Worm (Caenorhabditis elegans) whole organism, L1 larva: ENCODE data around the gene C25F9.6.
"Not testable (repeated sequence)": the region's sequence is repeated elsewhere in the genome, so short reads cannot be mapped to it uniquely, and the experiment has no call there.

Source experiments
- C16A3.4 ChIP-seq: fragments of 150-350 bp; optimal IDR thresholded peaks from 2 replicates; lab custom pipeline; 2014; ENCODE audit warnings: missing biosample characterization, missing genetic modification characterization
- C34B4.2 ChIP-seq: sonication (generic microtip); optimal IDR thresholded peaks from 2 replicates; lab custom pipeline; 2017; ENCODE audit warnings: mild to moderate bottlenecking, missing genetic modification characterization, missing compliant biosample characterization
- F16B12.6 ChIP-seq: fragments of 150-350 bp; optimal IDR thresholded peaks from 2 replicates; lab custom pipeline; 2014; ENCODE audit warnings: missing biosample characterization, missing genetic modification characterization
- Y116A8C.19 ChIP-seq: sonication (generic microtip); optimal IDR thresholded peaks from 2 replicates; lab custom pipeline; 2016; ENCODE audit warnings: missing compliant biosample characterization, missing genetic modification characterization, borderline replicate concordance
- ceh-82 ChIP-seq, 3 experiments: fragments of 150-350 bp in 1 of 3; sonication (generic microtip) in 2 of 3; optimal IDR thresholded peaks; 2 replicates each; lab custom pipeline; 2014 to 2017; ENCODE audit warnings: missing biosample characterization in 3 of 3, missing genetic modification characterization in 3 of 3
- ceh-90 ChIP-seq: sonication (generic microtip); optimal IDR thresholded peaks from 2 replicates; lab custom pipeline; 2016; ENCODE audit warnings: missing genetic modification characterization, missing compliant biosample characterization
- dsc-1 ChIP-seq: sonication (generic microtip); optimal IDR thresholded peaks from 2 replicates; lab custom pipeline; 2016; ENCODE audit warnings: mild to moderate bottlenecking, missing genetic modification characterization, missing compliant biosample characterization
- efl-1 ChIP-seq, 4 experiments: fragments of 150-350 bp; optimal IDR thresholded peaks in 3 of 4; peaks in 1 of 4; 1 replicate in 1 of 4; 2 replicates in 3 of 4; lab custom pipeline; 2014; ENCODE audit warnings: missing biosample characterization in 2 of 4, missing genetic modification characterization in 2 of 4, missing genetic modification reagents in 2 of 4
- efl-3 ChIP-seq: fragments of 200-800 bp; sonication (Bioruptor generic); optimal IDR thresholded peaks from 2 replicates; lab custom pipeline; 2018; ENCODE audit warnings: mild to moderate bottlenecking, missing genetic modification characterization, missing compliant biosample characterization
- elt-2 ChIP-seq: sonication (generic microtip); optimal IDR thresholded peaks from 2 replicates; lab custom pipeline; 2016; ENCODE audit warnings: missing genetic modification characterization, mild to moderate bottlenecking, inconsistent platforms, missing compliant biosample characterization, missing genetic modification reagents
- fkh-10 ChIP-seq: sonication (generic microtip); optimal IDR thresholded peaks from 2 replicates; lab custom pipeline; 2017; ENCODE audit warnings: missing biosample characterization, missing genetic modification reagents, missing genetic modification characterization
- fkh-8 ChIP-seq: sonication (generic microtip); optimal IDR thresholded peaks from 2 replicates; lab custom pipeline; 2016; ENCODE audit warnings: mild to moderate bottlenecking, missing genetic modification characterization, missing compliant biosample characterization
- irx-1 ChIP-seq: sonication (generic microtip); optimal IDR thresholded peaks from 2 replicates; lab custom pipeline; 2016; ENCODE audit warnings: missing genetic modification characterization, missing compliant biosample characterization
- isw-1 ChIP-seq: fragments of 200-800 bp; sonication (Bioruptor generic); IDR thresholded peaks from 2 replicates; pipeline ENCODE4 v1.3.6; 2022; ENCODE audit warnings: missing genetic modification characterization, missing compliant biosample characterization
- lin-15B ChIP-seq: fragments of 150-350 bp; sonication (generic microtip); optimal IDR thresholded peaks from 3 replicates; lab custom pipeline; 2014; ENCODE audit warnings: missing biosample characterization, missing genetic modification characterization
- lin-35 ChIP-seq, 2 experiments: fragments of 150-350 bp; optimal IDR thresholded peaks; 2 replicates each; lab custom pipeline; 2014; ENCODE audit warnings: missing biosample characterization in 2 of 2, missing genetic modification characterization in 2 of 2, missing genetic modification reagents in 2 of 2
- lin-39 ChIP-seq: fragments of 150-350 bp; optimal IDR thresholded peaks from 2 replicates; lab custom pipeline; 2014; ENCODE audit warnings: missing biosample characterization, missing genetic modification reagents, missing genetic modification characterization
- nhr-19 ChIP-seq: fragments of 200-800 bp; sonication (Bioruptor generic); conservative IDR thresholded peaks from 2 replicates; pipeline ENCODE4 v1.3.6; 2022; ENCODE audit warnings: missing genetic modification characterization, missing compliant biosample characterization
- nhr-28 ChIP-seq: fragments of 150-350 bp; optimal IDR thresholded peaks from 2 replicates; lab custom pipeline; 2014; ENCODE audit warnings: missing biosample characterization, missing genetic modification characterization
- nhr-47 ChIP-seq: sonication (generic microtip); optimal IDR thresholded peaks from 2 replicates; lab custom pipeline; 2016; ENCODE audit warnings: mild to moderate bottlenecking, missing genetic modification characterization, moderate library complexity, missing compliant biosample characterization
- nhr-77 ChIP-seq: fragments of 150-350 bp; optimal IDR thresholded peaks from 2 replicates; lab custom pipeline; 2014; ENCODE audit warnings: missing biosample characterization, missing genetic modification characterization
- nhr-85 ChIP-seq: sonication (generic microtip); peaks from one replicate; lab custom pipeline; 2016; ENCODE audit warnings: missing genetic modification characterization, inconsistent platforms, missing compliant biosample characterization
- pag-3 ChIP-seq: sonication (generic microtip); optimal IDR thresholded peaks from 2 replicates; lab custom pipeline; 2017; ENCODE audit warnings: missing genetic modification characterization, mild to moderate bottlenecking, missing compliant biosample characterization, antibody characterized with exemption, borderline replicate concordance; ENCODE audit not compliant: insufficient read depth
- pax-3 ChIP-seq: fragments of 200-800 bp; sonication (Bioruptor generic); optimal IDR thresholded peaks from 2 replicates; lab custom pipeline; 2018; ENCODE audit warnings: mild to moderate bottlenecking, missing genetic modification characterization, moderate library complexity, missing compliant biosample characterization
- pqm-1 ChIP-seq: sonication (generic microtip); optimal IDR thresholded peaks from 3 replicates; lab custom pipeline; 2017; ENCODE audit warnings: missing biosample characterization, missing genetic modification characterization
- sptf-1 ChIP-seq: fragments of 150-350 bp; optimal IDR thresholded peaks from 2 replicates; lab custom pipeline; 2014; ENCODE audit warnings: missing biosample characterization, missing genetic modification characterization
- tbx-2 ChIP-seq: sonication (generic microtip); optimal IDR thresholded peaks from 2 replicates; lab custom pipeline; 2016; ENCODE audit warnings: missing genetic modification characterization, missing compliant biosample characterization
- unc-130 ChIP-seq: fragments of 150-350 bp; optimal IDR thresholded peaks from 2 replicates; lab custom pipeline; 2017; ENCODE audit warnings: missing biosample characterization, missing genetic modification characterization, inconsistent platforms
- unc-98 ChIP-seq: fragments of 200-800 bp; sonication (Bioruptor generic); IDR thresholded peaks from 2 replicates; pipeline ENCODE4 v1.3.6; 2022; ENCODE audit warnings: missing genetic modification characterization, missing compliant biosample characterization
- zag-1 ChIP-seq: fragments of 150-350 bp; optimal IDR thresholded peaks from 2 replicates; lab custom pipeline; 2014; ENCODE audit warnings: missing biosample characterization, missing genetic modification characterization
- zip-4 ChIP-seq: fragments of 200-800 bp; sonication (Bioruptor generic); optimal IDR thresholded peaks from 2 replicates; lab custom pipeline; 2018; ENCODE audit warnings: mild to moderate bottlenecking, missing genetic modification characterization, moderate library complexity, missing compliant biosample characterization
- ztf-11 ChIP-seq, 2 experiments: sonication (generic microtip); optimal IDR thresholded peaks; 2 replicates each; lab custom pipeline; 2016 to 2017; ENCODE audit warnings: missing genetic modification characterization in 2 of 2, missing biosample characterization in 1 of 2, missing compliant biosample characterization in 1 of 2
- ztf-4 ChIP-seq: fragments of 150-350 bp; optimal IDR thresholded peaks from 2 replicates; lab custom pipeline; 2014; ENCODE audit warnings: missing biosample characterization, missing genetic modification characterization

Gene C25F9.6

DNA sequence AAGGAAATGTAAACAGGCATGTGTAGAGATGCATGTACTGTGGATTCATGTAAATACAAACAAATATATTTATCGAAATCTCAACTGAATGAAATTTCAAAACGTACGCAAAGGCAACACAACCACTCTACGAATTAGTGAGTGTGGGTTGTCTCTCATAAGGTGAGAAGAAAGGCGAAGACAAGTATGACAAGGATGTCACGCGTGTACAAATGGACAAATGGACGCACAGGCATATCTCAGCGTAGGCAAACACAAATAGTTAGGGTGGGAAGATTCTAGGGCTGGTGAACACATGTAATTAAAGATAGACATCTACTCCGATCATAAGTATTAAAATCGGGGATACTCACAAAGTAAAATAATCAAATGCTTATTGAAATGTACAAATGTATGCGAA, 23.0 kb upstream of the C25F9.6 start (continued):
- no peak for TF ChIP-seq sptf-1
- no peak for TF ChIP-seq zag-1 (tag; lab: Kevin White, UChicago)

DNA sequence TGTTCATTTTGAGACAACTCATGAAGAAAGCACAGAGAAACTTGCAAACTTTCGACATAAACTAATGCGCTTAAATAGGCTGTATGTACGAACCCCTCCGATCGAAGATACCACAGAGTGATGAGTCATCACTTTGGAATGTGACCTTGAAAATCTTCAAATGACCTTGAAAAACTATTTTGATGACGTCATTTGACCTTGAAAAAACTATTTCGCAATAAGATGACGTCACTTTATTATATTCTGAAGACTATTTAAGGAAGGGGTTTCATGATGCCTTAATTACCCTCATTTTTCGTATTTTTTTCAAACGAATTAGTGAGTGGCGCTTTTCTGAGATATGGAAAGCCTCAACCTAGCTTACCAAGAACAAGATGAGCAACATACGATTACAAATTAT, 16.0 kb upstream of the C25F9.6 start, which contains the start of gene C25F9.2:
C25F9.2 (plus strand) TSS at position 341 of the 400 bp plus-strand sequence.
- TF ChIP-seq lin-35 (GFP tag; optimal IDR thresholded peaks at IDR 0.05; lab: Kevin White, UChicago) (no peak), zip-4 (GFP tag; lab: Kevin White, UChicago) (peak; percentile 13)

DNA sequence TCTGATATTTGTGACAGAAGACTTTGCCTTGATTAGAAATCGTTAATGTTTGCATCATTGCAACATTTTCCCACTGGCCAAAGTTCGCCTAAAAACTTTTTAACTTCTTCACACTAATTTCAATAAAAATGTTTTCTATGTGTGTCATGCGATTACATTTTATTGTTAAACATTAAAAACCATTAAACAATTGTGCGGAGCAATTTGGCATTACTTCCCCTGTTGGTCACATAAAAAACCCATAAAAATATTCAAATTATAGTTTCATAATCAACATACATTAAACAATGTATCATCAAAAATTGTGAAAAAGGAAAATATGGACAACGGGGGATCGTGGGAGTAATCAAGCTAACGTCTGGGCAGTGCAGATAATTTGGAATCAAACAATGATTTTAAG, 14.2 kb upstream of the C25F9.6 start:
- peak; percentile 48 for TF ChIP-seq elt-2 (tag; lab: Kevin White, UChicago)
- TF ChIP-seq efl-1 (optimal IDR thresholded peaks at IDR 0.05; lab: Kevin White, UChicago) = not testable (repeated sequence)
- TF ChIP-seq efl-1 (GFP tag; optimal IDR thresholded peaks at IDR 0.05 in 1 of 2; lab: Kevin White, UChicago) = peak in 1 of 2 experiments; percentile 44

DNA sequence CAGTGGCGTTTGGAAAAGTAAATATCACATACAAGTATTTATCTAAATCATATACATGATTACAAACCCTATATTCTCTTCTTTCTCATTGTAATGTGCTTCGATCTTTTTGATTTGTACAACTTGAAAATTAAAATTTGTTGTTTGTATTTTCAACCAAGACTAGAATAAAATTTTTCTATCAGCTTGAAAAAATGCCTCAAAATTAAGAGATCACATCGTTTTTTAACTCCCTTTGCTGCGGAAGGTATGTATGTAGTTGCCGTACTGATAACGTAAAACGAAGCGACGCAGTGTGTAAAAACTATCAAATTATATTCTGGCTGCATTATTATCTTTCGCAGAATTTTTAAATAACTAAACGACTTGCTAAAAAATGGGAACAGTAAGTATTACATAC, 12.7 kb upstream of the C25F9.6 start, which contains the start of gene C25F9.15:
C25F9.15 (plus strand) TSS at position 301 of the 400 bp plus-strand sequence.
- TF ChIP-seq elt-2 (tag; lab: Kevin White, UChicago) (peak; percentile 27), lin-39 (tag; lab: Kevin White, UChicago) (no peak), irx-1 (tag; lab: Kevin White, UChicago) (no peak)
- TF ChIP-seq, all 84 proteins: peak for 1

DNA sequence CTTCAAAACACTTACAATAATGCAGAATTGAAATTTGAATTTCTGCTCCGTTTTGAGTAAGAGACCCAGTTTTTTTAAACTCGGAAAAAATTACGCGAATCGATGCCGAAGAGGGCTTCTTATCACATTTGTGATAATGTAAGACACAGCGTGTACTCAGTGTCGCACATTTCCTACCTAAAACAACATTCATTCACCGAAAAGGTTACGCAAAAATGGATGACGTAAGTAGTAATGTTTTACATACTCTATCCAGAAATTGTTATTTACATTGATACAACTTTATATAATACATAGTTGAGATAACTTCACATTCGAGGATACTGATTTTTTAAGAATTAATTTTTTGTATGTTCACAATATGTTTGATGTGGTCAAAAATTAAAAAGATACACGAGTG, 11.3 kb upstream of the C25F9.6 start, which contains the start of the genes C25F9.4 and C25F9.9:
C25F9.4 (minus strand) TSS at position 101 of the 400 bp plus-strand sequence.
C25F9.9 (plus strand) TSS at position 137 of the 400 bp plus-strand sequence.
- TF ChIP-seq nhr-85 (tag; lab: Kevin White, UChicago) = peak; percentile 33
- TF ChIP-seq nhr-47 (tag; lab: Kevin White, UChicago) = no peak
- TF ChIP-seq C16A3.4 (tag; lab: Kevin White, UChicago) = no peak

DNA sequence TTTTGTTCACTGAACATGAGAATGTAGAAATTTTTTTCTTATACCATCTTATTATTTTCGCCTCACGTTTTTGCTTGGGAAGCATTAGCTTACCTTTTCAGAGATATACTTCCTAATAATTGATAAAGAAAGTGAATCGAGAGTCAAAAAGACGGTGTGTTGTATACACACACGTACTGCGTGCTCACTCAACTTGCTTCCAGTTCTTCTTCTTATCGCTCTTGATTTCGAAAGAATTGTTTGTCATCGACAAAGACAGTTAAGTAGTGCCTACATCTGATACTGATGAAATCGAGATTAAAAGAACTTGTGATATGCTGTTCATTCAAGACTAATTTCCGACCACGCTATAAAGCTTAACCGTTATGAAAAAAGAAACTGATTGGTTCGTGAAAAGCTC, 5.5 kb upstream of the C25F9.6 start, which contains the start of gene C25F9.5:
C25F9.5 (minus strand) TSS at position 195 of the 400 bp plus-strand sequence.
- TF ChIP-seq pag-3 (tag; lab: Kevin White, UChicago) = no peak
- no peak for TF ChIP-seq C34B4.2 (tag; lab: Kevin White, UChicago)
- peak; percentile 69 for TF ChIP-seq elt-2 (tag; lab: Kevin White, UChicago)
- no peak for TF ChIP-seq ceh-90 (tag; lab: Kevin White, UChicago)
- no peak for TF ChIP-seq efl-1 (optimal IDR thresholded peaks at IDR 0.05; lab: Kevin White, UChicago)
- TF ChIP-seq efl-1 (GFP tag; optimal IDR thresholded peaks at IDR 0.05 in 1 of 2; lab: Kevin White, UChicago) = no peak
- no peak for TF ChIP-seq efl-3 (GFP tag; lab: Kevin White, UChicago)
- peak in 1 of 2 experiments; percentile 26 for TF ChIP-seq lin-35 (GFP tag; optimal IDR thresholded peaks at IDR 0.05; lab: Kevin White, UChicago)
- TF ChIP-seq nhr-85 (tag; lab: Kevin White, UChicago) = no peak
- TF ChIP-seq nhr-28 (tag; lab: Kevin White, UChicago) = no peak
- no peak for TF ChIP-seq lin-15B (tag; lab: Kevin White, UChicago)
- TF ChIP-seq F16B12.6 (tag; lab: Kevin White, UChicago) = no peak
- TF ChIP-seq ztf-4 (tag; lab: Kevin White, UChicago) = no peak
- TF ChIP-seq fkh-8 (tag; lab: Kevin White, UChicago) = no peak
- TF ChIP-seq tbx-2 (tag; lab: Kevin White, UChicago) = no peak
- no peak for TF ChIP-seq unc-98 (GFP tag; lab: Robert Waterston, UW)
- TF ChIP-seq dsc-1 (tag; lab: Kevin White, UChicago) = no peak
- no peak for TF ChIP-seq ztf-11 (tag; optimal IDR thresholded peaks at IDR 0.05; lab: Kevin White, UChicago)

DNA sequence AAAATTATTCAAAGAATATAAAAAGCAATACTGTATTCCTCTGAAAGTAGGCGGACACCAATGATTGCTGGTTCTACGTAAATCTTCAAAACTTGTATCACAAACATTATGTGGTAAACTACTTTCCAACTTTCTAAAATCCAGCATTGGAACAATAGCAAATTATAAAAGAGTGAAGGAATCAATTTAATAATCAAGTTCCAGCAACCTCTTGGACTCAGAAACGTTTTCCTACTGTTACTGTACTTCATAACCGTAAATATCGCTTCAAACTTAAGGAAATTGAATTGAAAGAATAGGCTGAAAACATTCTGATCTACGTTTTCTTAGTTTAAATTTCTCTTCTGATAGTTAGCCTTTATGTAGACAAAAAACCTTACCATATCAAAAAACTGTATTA, 1.5 kb downstream of the C25F9.6 start:
- TF ChIP-seq efl-1 (optimal IDR thresholded peaks at IDR 0.05; lab: Kevin White, UChicago) (no peak), efl-1 (GFP tag; optimal IDR thresholded peaks at IDR 0.05 in 1 of 2; lab: Kevin White, UChicago) (peak in 1 of 2 experiments; percentile 68), nhr-28 (tag; lab: Kevin White, UChicago) (no peak)

DNA sequence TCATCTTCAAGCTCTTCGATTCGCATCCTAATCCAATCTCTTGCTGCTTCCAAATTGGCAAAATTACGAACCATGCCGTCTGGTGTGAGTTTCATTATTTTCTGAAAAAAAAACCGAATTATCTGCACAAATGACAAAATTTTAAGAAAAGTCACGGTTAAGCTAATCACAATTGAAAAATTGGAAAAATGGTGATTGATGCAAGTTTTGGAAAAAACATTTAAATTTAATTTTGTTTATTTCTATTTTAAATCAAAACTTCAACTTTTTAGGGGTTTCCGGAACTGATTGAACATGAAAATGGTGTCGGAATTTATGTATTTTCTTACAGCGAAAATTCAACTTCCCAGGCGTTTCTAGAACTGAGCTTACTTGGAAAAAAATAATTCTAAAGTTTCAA, 2.3 kb downstream of the C25F9.6 start, which contains the start of gene C25F9.12:
C25F9.12 (minus strand) TSS at position 101 of the 400 bp plus-strand sequence.
- TF ChIP-seq isw-1 (GFP tag; lab: Robert Waterston, UW) = no peak
- no peak for TF ChIP-seq fkh-10 (GFP tag; lab: Kevin White, UChicago)
- no peak for TF ChIP-seq Y116A8C.19 (tag; lab: Kevin White, UChicago)
- TF ChIP-seq nhr-77 (tag; lab: Kevin White, UChicago) = no peak
- no peak for TF ChIP-seq ceh-82 (tag; optimal IDR thresholded peaks at IDR 0.05; lab: Kevin White, UChicago)
- no peak for TF ChIP-seq unc-130
- no peak for TF ChIP-seq nhr-19
- TF ChIP-seq pqm-1 (tag; lab: Kevin White, UChicago) = no peak
- TF ChIP-seq lin-15B (tag; lab: Kevin White, UChicago) = no peak
- TF ChIP-seq pax-3 (tag; lab: Kevin White, UChicago) = no peak
